Worm (Caenorhabditis elegans): Measurements from ENCODE around the gene ZK1055.7.
A peak's percentile ranks its signal among the peaks of the same experiment; 100 is the strongest.

The ZK1055.7 gene

ce11 chrV:6621894-6622293, 16.7 kb upstream of the ZK1055.7 start, which contains the start of gene nhr-37:
nhr-37 (plus strand) TSS chrV:6622194.
- no peak for TF ChIP-seq zag-1 (tag; optimal IDR thresholded peaks at IDR 0.05)
- peak; percentile 14 for TF ChIP-seq fkh-8 (tag; optimal IDR thresholded peaks at IDR 0.05)

ce11 chrV:6620809-6621208, 15.6 kb upstream of the ZK1055.7 start:
- TF ChIP-seq C16A3.4 (tag; optimal IDR thresholded peaks at IDR 0.05) (no peak), nhr-85 (tag) (peak; percentile 56), unc-86 (tag; optimal IDR thresholded peaks at IDR 0.05) (no peak), blmp-1 (tag; optimal IDR thresholded peaks at IDR 0.05) (peak; percentile 7), efl-1 (optimal IDR thresholded peaks at IDR 0.05) (no peak), efl-1 (GFP tag; optimal IDR thresholded peaks at IDR 0.05 in 1 of 2) (peak in 1 of 2 experiments; percentile 19), lin-14 (GFP tag; optimal IDR thresholded peaks at IDR 0.05) (peak; percentile 52), aly-2 (tag; optimal IDR thresholded peaks at IDR 0.05) (no peak)

ce11 chrV:6616294-6616693, 11.1 kb upstream of the ZK1055.7 start:
- no peak for TF ChIP-seq lin-13 (GFP tag; optimal IDR thresholded peaks at IDR 0.05)
- no peak for TF ChIP-seq pag-3 (tag; optimal IDR thresholded peaks at IDR 0.05; ENCODE audit: borderline replicate concordance, insufficient read depth)
- no peak for TF ChIP-seq lin-39 (tag; optimal IDR thresholded peaks at IDR 0.05)
- TF ChIP-seq elt-2 (tag; optimal IDR thresholded peaks at IDR 0.05), result peak; percentile 16
- no peak for TF ChIP-seq zip-4 (GFP tag; optimal IDR thresholded peaks at IDR 0.05)
- no peak for TF ChIP-seq egl-13 (tag; optimal IDR thresholded peaks at IDR 0.05)
- TF ChIP-seq xbp-1 (tag; optimal IDR thresholded peaks at IDR 0.05), result no peak
- TF ChIP-seq ceh-82 (tag; optimal IDR thresholded peaks at IDR 0.05), result no peak
- TF ChIP-seq C34B4.2 (tag; optimal IDR thresholded peaks at IDR 0.05), result no peak

ce11 chrV:6614968-6615367, 9.8 kb upstream of the ZK1055.7 start:
- TF ChIP-seq efl-1 (optimal IDR thresholded peaks at IDR 0.05) (no peak), efl-1 (GFP tag; optimal IDR thresholded peaks at IDR 0.05 in 1 of 2) (peak in 1 of 2 experiments; percentile 76), lin-35 (GFP tag; optimal IDR thresholded peaks at IDR 0.05) (no peak)

- no peak for TF ChIP-seq nhr-12 (tag; optimal IDR thresholded peaks at IDR 0.05)
- no peak for TF ChIP-seq aha-1 (tag; optimal IDR thresholded peaks at IDR 0.05)
- TF ChIP-seq lsy-2 (tag; optimal IDR thresholded peaks at IDR 0.05), result peak in 1 of 2 experiments; percentile 5
- peak; percentile 48 for TF ChIP-seq nhr-71 (tag; optimal IDR thresholded peaks at IDR 0.05)
- TF ChIP-seq dpl-1 (GFP tag; optimal IDR thresholded peaks at IDR 0.05), result no peak
- TF ChIP-seq C16A3.4 (tag; optimal IDR thresholded peaks at IDR 0.05), result no peak
- TF ChIP-seq fkh-4 (tag; optimal IDR thresholded peaks at IDR 0.05; ENCODE audit: borderline replicate concordance), result no peak
- no peak for TF ChIP-seq sup-37 (GFP tag; optimal IDR thresholded peaks at IDR 0.05)
- no peak for TF ChIP-seq F16B12.6 (tag; optimal IDR thresholded peaks at IDR 0.05)
- no peak for TF ChIP-seq pag-3 (tag; optimal IDR thresholded peaks at IDR 0.05; ENCODE audit: borderline replicate concordance, insufficient read depth)
- no peak for TF ChIP-seq irx-1 (tag; optimal IDR thresholded peaks at IDR 0.05)
- peak; percentile 100 for TF ChIP-seq elt-2 (tag; optimal IDR thresholded peaks at IDR 0.05)
- TF ChIP-seq nhr-84 (tag; optimal IDR thresholded peaks at IDR 0.05), result no peak
- no peak for TF ChIP-seq efl-3 (GFP tag; optimal IDR thresholded peaks at IDR 0.05)
- no peak for TF ChIP-seq hlh-4 (tag; optimal IDR thresholded peaks at IDR 0.05)
- TF ChIP-seq ceh-90 (tag; optimal IDR thresholded peaks at IDR 0.05), result no peak
- peak in 1 of 2 experiments; percentile 44 for TF ChIP-seq lin-35 (GFP tag; optimal IDR thresholded peaks at IDR 0.05)
- TF ChIP-seq ceh-88 (GFP tag; IDR thresholded peaks at IDR 0.05), result no peak
- TF ChIP-seq ztf-4 (tag; optimal IDR thresholded peaks at IDR 0.05), result no peak
- TF ChIP-seq grh-1 (GFP tag; IDR thresholded peaks at IDR 0.05), result no peak
- no peak for TF ChIP-seq lin-15B (tag; optimal IDR thresholded peaks at IDR 0.05)
- no peak for TF ChIP-seq hlh-17 (GFP tag; optimal IDR thresholded peaks at IDR 0.05; ENCODE audit: borderline replicate concordance)
- TF ChIP-seq snu-23 (GFP tag; optimal IDR thresholded peaks at IDR 0.05), result no peak
- no peak for TF ChIP-seq zip-4 (GFP tag; optimal IDR thresholded peaks at IDR 0.05)
- TF ChIP-seq egl-13 (tag; optimal IDR thresholded peaks at IDR 0.05), result peak; percentile 28
- no peak for TF ChIP-seq tbx-2 (tag; optimal IDR thresholded peaks at IDR 0.05)
- TF ChIP-seq ama-1 (optimal IDR thresholded peaks at IDR 0.05), result peak; percentile 28
- TF ChIP-seq unc-130 (tag; optimal IDR thresholded peaks at IDR 0.05), result no peak
- TF ChIP-seq jun-1 (tag; optimal IDR thresholded peaks at IDR 0.05), result peak; percentile 46
- TF ChIP-seq isw-1 (GFP tag; IDR thresholded peaks at IDR 0.05), result no peak
- no peak for TF ChIP-seq unc-86 (tag; optimal IDR thresholded peaks at IDR 0.05)
- TF ChIP-seq lin-39 (tag; optimal IDR thresholded peaks at IDR 0.05), result no peak
- no peak for TF ChIP-seq xbp-1 (tag; optimal IDR thresholded peaks at IDR 0.05)
Measured at ce11 chrV:6614152-6614734, 9.1 kb upstream of the ZK1055.7 start, which contains the start of gene cpr-4. cpr-4 (plus strand) TSS chrV:6614674.
